Worm (Caenorhabditis elegans): ENCODE data around the gene npl-4.2.

The npl-4.2 gene

ce11 chrII:5599326-5600044, 23.2 kb upstream of the npl-4.2 start, which contains the start of gene C17G10.10:
Gene C17G10.10, minus strand, starts transcription at chrII:5599376.
- no peak for TF ChIP-seq eor-1 (tag; optimal IDR thresholded peaks at IDR 0.05)
- TF ChIP-seq sea-2 (GFP tag; optimal IDR thresholded peaks at IDR 0.05), result no peak
- TF ChIP-seq aly-2 (tag; optimal IDR thresholded peaks at IDR 0.05), result no peak
- TF ChIP-seq nhr-11 (tag; optimal IDR thresholded peaks at IDR 0.05), result no peak
- TF ChIP-seq jun-1 (tag; optimal IDR thresholded peaks at IDR 0.05), result peak; percentile 29
- no peak for TF ChIP-seq ceh-9 (tag; optimal IDR thresholded peaks at IDR 0.05)
- TF ChIP-seq zag-1 (tag; optimal IDR thresholded peaks at IDR 0.05), result no peak
- peak; percentile 9 for TF ChIP-seq nhr-12 (tag; optimal IDR thresholded peaks at IDR 0.05)
- peak; percentile 93 for TF ChIP-seq ama-1 (optimal IDR thresholded peaks at IDR 0.05)
- no peak for TF ChIP-seq nhr-237 (tag; optimal IDR thresholded peaks at IDR 0.05)
- peak; percentile 60 for TF ChIP-seq lin-15B (tag; optimal IDR thresholded peaks at IDR 0.05)
- no peak for TF ChIP-seq nhr-67 (tag; optimal IDR thresholded peaks at IDR 0.05)
- TF ChIP-seq unc-39 (tag; optimal IDR thresholded peaks at IDR 0.05), result no peak
- TF ChIP-seq nhr-77 (tag; optimal IDR thresholded peaks at IDR 0.05), result peak; percentile 89
- peak; percentile 55 for TF ChIP-seq pqm-1 (tag; optimal IDR thresholded peaks at IDR 0.05)
- peak in 1 of 3 experiments; percentile 30 for TF ChIP-seq elt-3 (tag; optimal IDR thresholded peaks at IDR 0.05)
- peak; percentile 84 for TF ChIP-seq nhr-23 (tag; optimal IDR thresholded peaks at IDR 0.05)
- TF ChIP-seq R02D3.7 (tag; optimal IDR thresholded peaks at IDR 0.05), result peak; percentile 10
- no peak for TF ChIP-seq ZK546.5 (tag; optimal IDR thresholded peaks at IDR 0.05)
- TF ChIP-seq daf-12 (tag; optimal IDR thresholded peaks at IDR 0.05), result no peak
- TF ChIP-seq lsy-12 (tag; optimal IDR thresholded peaks at IDR 0.05), result peak; percentile 61
- TF ChIP-seq nfya-1 (tag; optimal IDR thresholded peaks at IDR 0.05; ENCODE audit: insufficient read depth), result peak; percentile 75
- no peak for TF ChIP-seq ceh-16 (tag; optimal IDR thresholded peaks at IDR 0.05)
- TF ChIP-seq elt-2 (tag; optimal IDR thresholded peaks at IDR 0.05), result peak; percentile 83
- TF ChIP-seq unc-62 (GFP tag; optimal IDR thresholded peaks at IDR 0.05), result no peak
- TF ChIP-seq mdl-1 (tag; optimal IDR thresholded peaks at IDR 0.05), result peak; percentile 34
- peak; percentile 9 for TF ChIP-seq skn-1 (tag; optimal IDR thresholded peaks at IDR 0.05)
- no peak for TF ChIP-seq ztf-11 (tag; optimal IDR thresholded peaks at IDR 0.05)
- TF ChIP-seq ceh-82 (tag; optimal IDR thresholded peaks at IDR 0.05), result peak; percentile 60
- peak; percentile 49 for TF ChIP-seq pha-4 (tag; optimal IDR thresholded peaks at IDR 0.05)
- peak; percentile 82 for TF ChIP-seq nhr-25 (tag; optimal IDR thresholded peaks at IDR 0.05)
- TF ChIP-seq fkh-2 (tag; optimal IDR thresholded peaks at IDR 0.05), result no peak
- peak; percentile 47 for TF ChIP-seq ceh-28 (tag; optimal IDR thresholded peaks at IDR 0.05)
- peak; percentile 89 for TF ChIP-seq nhr-43 (tag; optimal IDR thresholded peaks at IDR 0.05; ENCODE audit: poor library complexity, severe bottlenecking)
- TF ChIP-seq hmg-11 (tag; optimal IDR thresholded peaks at IDR 0.05), result peak; percentile 60
- no peak for TF ChIP-seq elt-1 (tag; optimal IDR thresholded peaks at IDR 0.05)
- TF ChIP-seq egl-27 (tag; optimal IDR thresholded peaks at IDR 0.05), result no peak
- no peak for TF ChIP-seq fos-1 (tag; optimal IDR thresholded peaks at IDR 0.05)
- TF ChIP-seq egl-5 (tag; optimal IDR thresholded peaks at IDR 0.05), result peak; percentile 54
- no peak for TF ChIP-seq nhr-76 (tag; optimal IDR thresholded peaks at IDR 0.05)
- TF ChIP-seq mml-1 (tag; optimal IDR thresholded peaks at IDR 0.05), result no peak
- TF ChIP-seq snpc-4 (tag; optimal IDR thresholded peaks at IDR 0.05), result peak; percentile 99
- TF ChIP-seq fkh-10 (GFP tag; optimal IDR thresholded peaks at IDR 0.05), result no peak
- peak; percentile 30 for TF ChIP-seq nhr-28 (tag; optimal IDR thresholded peaks at IDR 0.05)
- no peak for TF ChIP-seq ztf-4 (tag; optimal IDR thresholded peaks at IDR 0.05)
- TF ChIP-seq lin-39 (tag; optimal IDR thresholded peaks at IDR 0.05), result peak; percentile 38
- TF ChIP-seq tbx-2 (tag; optimal IDR thresholded peaks at IDR 0.05), result peak; percentile 33

Measured in whole organism, L3 larva.